Worm (Caenorhabditis elegans) whole organism, young adult: Measurements from ENCODE around the gene C15H7.3.

Experiments used
- B0019.2 ChIP-seq: fragments of 200-800 bp; sonication (Bioruptor generic); conservative IDR thresholded peaks from 2 replicates; pipeline ENCODE4 v1.3.6; 2022; ENCODE audit warnings: missing genetic modification reagents, missing genetic modification characterization, missing compliant biosample characterization
- B0035.1 ChIP-seq: sonication (generic microtip); optimal IDR thresholded peaks from 2 replicates; lab custom pipeline; 2016; ENCODE audit warnings: missing genetic modification characterization, mild to moderate bottlenecking, missing compliant biosample characterization, missing genotype, missing genetic modification reagents
- D2030.7 ChIP-seq: fragments of 200-800 bp; sonication (Bioruptor generic); IDR thresholded peaks from 2 replicates; pipeline ENCODE4 v1.3.6; 2022; ENCODE audit warnings: missing genetic modification reagents, missing genetic modification characterization, missing compliant biosample characterization
- F22D6.2 ChIP-seq: sonication (generic microtip); optimal IDR thresholded peaks from 2 replicates; lab custom pipeline; 2016; ENCODE audit warnings: mild to moderate bottlenecking, missing genetic modification characterization, missing compliant biosample characterization
- F33H1.4 ChIP-seq: fragments of 200-800 bp; sonication (Bioruptor generic); IDR thresholded peaks from 2 replicates; pipeline ENCODE4 v1.3.6; 2022; ENCODE audit warnings: missing genetic modification reagents, missing genetic modification characterization, missing compliant biosample characterization
- F55B11.4 ChIP-seq: sonication (generic microtip); optimal IDR thresholded peaks from 2 replicates; lab custom pipeline; 2016; ENCODE audit warnings: missing compliant biosample characterization, missing genetic modification characterization, borderline replicate concordance; ENCODE audit not compliant: insufficient read depth
- Y53G8AR.9 ChIP-seq: fragments of 200-800 bp; sonication (Bioruptor generic); conservative IDR thresholded peaks from 2 replicates; pipeline ENCODE4 v1.3.6; 2022; ENCODE audit warnings: missing genetic modification reagents, missing genetic modification characterization, missing compliant biosample characterization
- attf-5 ChIP-seq: fragments of 200-800 bp; sonication (Bioruptor generic); optimal IDR thresholded peaks from 2 replicates; lab custom pipeline; 2018; ENCODE audit warnings: mild to moderate bottlenecking, missing genetic modification characterization, missing compliant biosample characterization
- bed-2 ChIP-seq: fragments of 200-800 bp; sonication (Bioruptor generic); IDR thresholded peaks from 2 replicates; pipeline ENCODE4 v1.3.6; 2022; ENCODE audit warnings: missing genetic modification reagents, missing genetic modification characterization, missing compliant biosample characterization
- cebp-1 ChIP-seq, 2 experiments: fragments of 200-800 bp in 1 of 2; sonication (Bioruptor generic) in 1 of 2; sonication (generic microtip) in 1 of 2; IDR thresholded peaks in 1 of 2; optimal IDR thresholded peaks in 1 of 2; 2 replicates each; pipeline versions ENCODE4 v1.3.6 to Lab custom; 2017 to 2022; ENCODE audit warnings: missing compliant biosample characterization in 2 of 2, missing genetic modification characterization in 2 of 2, mild to moderate bottlenecking in 1 of 2, missing genetic modification reagents in 1 of 2, moderate library complexity in 1 of 2
- cebp-2 ChIP-seq: fragments of 200-800 bp; sonication (Bioruptor generic); IDR thresholded peaks from 2 replicates; pipeline ENCODE4 v1.3.6; 2022; ENCODE audit warnings: missing genetic modification characterization, missing compliant biosample characterization
- ceh-100 ChIP-seq: fragments of 200-800 bp; sonication (Bioruptor generic); IDR thresholded peaks from 2 replicates; pipeline ENCODE4 v1.3.6; 2022; ENCODE audit warnings: missing genetic modification reagents, missing genetic modification characterization, missing compliant biosample characterization
- ceh-79 ChIP-seq: sonication (generic microtip); optimal IDR thresholded peaks from 2 replicates; lab custom pipeline; 2017; ENCODE audit warnings: mild to moderate bottlenecking, missing genetic modification characterization, missing compliant biosample characterization
- chd-7 ChIP-seq: sonication (generic microtip); optimal IDR thresholded peaks from 2 replicates; lab custom pipeline; 2016; ENCODE audit warnings: mild to moderate bottlenecking, missing genetic modification characterization, moderate library complexity, missing compliant biosample characterization
- dpff-1 ChIP-seq: sonication (generic microtip); optimal IDR thresholded peaks from 2 replicates; lab custom pipeline; 2017; ENCODE audit warnings: mild to moderate bottlenecking, missing genetic modification characterization, missing compliant biosample characterization
- efl-1 ChIP-seq: fragments of 150-350 bp; optimal IDR thresholded peaks from 2 replicates; lab custom pipeline; 2014; ENCODE audit warnings: missing biosample characterization, missing genetic modification reagents, missing genetic modification characterization
- ekl-4 ChIP-seq: fragments of 200-800 bp; sonication (Bioruptor generic); IDR thresholded peaks from 2 replicates; pipeline ENCODE4 v1.3.6; 2022; ENCODE audit warnings: missing genetic modification reagents, missing genetic modification characterization, missing compliant biosample characterization
- gei-17 ChIP-seq: fragments of 200-800 bp; sonication (Bioruptor generic); optimal IDR thresholded peaks from 2 replicates; lab custom pipeline; 2018; ENCODE audit warnings: mild to moderate bottlenecking, missing genetic modification characterization, missing compliant biosample characterization
- hmg-20 ChIP-seq: fragments of 200-800 bp; sonication (Bioruptor generic); IDR thresholded peaks from 2 replicates; pipeline ENCODE4 v1.3.6; 2022; ENCODE audit warnings: missing genetic modification reagents, missing genetic modification characterization, missing compliant biosample characterization
- hsf-1 ChIP-seq: fragments of 200-800 bp; sonication (Bioruptor generic); IDR thresholded peaks from 2 replicates; pipeline ENCODE4 v1.3.6; 2022; ENCODE audit warnings: missing genetic modification reagents, missing genetic modification characterization, missing compliant biosample characterization
- let-526 ChIP-seq: fragments of 200-800 bp; sonication (Bioruptor generic); IDR thresholded peaks from 2 replicates; pipeline ENCODE4 v1.3.6; 2022; ENCODE audit warnings: missing genetic modification reagents, missing genetic modification characterization, missing compliant biosample characterization
- lin-26 ChIP-seq: fragments of 200-800 bp; sonication (Bioruptor generic); IDR thresholded peaks from 2 replicates; pipeline ENCODE4 v1.3.6; 2022; ENCODE audit warnings: missing genetic modification reagents, missing genetic modification characterization, missing compliant biosample characterization
- lin-35 ChIP-seq, 3 experiments: fragments of 150-350 bp in 2 of 3; sonication (generic microtip) in 1 of 3; optimal IDR thresholded peaks; 2 replicates each; lab custom pipeline; 2014 to 2018; ENCODE audit warnings: missing biosample characterization in 3 of 3, missing genetic modification characterization in 3 of 3, missing genetic modification reagents in 3 of 3
- lin-40 ChIP-seq: sonication (generic microtip); optimal IDR thresholded peaks from 2 replicates; lab custom pipeline; 2016; ENCODE audit warnings: missing genetic modification characterization, mild to moderate bottlenecking, missing compliant biosample characterization, missing genotype, missing genetic modification reagents
- lin-54 ChIP-seq: fragments of 200-800 bp; sonication (Bioruptor generic); optimal IDR thresholded peaks from 2 replicates; lab custom pipeline; 2018; ENCODE audit warnings: mild to moderate bottlenecking, missing genetic modification characterization, missing compliant biosample characterization
- lsl-1 ChIP-seq: fragments of 200-800 bp; sonication (Bioruptor generic); optimal IDR thresholded peaks from 2 replicates; lab custom pipeline; 2018; ENCODE audit warnings: mild to moderate bottlenecking, missing genetic modification characterization, moderate library complexity, missing compliant biosample characterization
- madf-3 ChIP-seq: fragments of 200-800 bp; sonication (Bioruptor generic); IDR thresholded peaks from 2 replicates; pipeline ENCODE4 v1.3.6; 2022; ENCODE audit warnings: missing genetic modification reagents, missing genetic modification characterization, missing compliant biosample characterization
- madf-6 ChIP-seq: fragments of 200-800 bp; sonication (Bioruptor generic); IDR thresholded peaks from 2 replicates; pipeline ENCODE4 v1.3.6; 2022; ENCODE audit warnings: missing genetic modification reagents, missing genetic modification characterization, missing compliant biosample characterization
- madf-8 ChIP-seq: fragments of 200-800 bp; sonication (Bioruptor generic); conservative IDR thresholded peaks from 2 replicates; pipeline ENCODE4 v1.3.6; 2022; ENCODE audit warnings: missing genetic modification reagents, missing genetic modification characterization, missing compliant biosample characterization
- nfya-2 ChIP-seq: fragments of 200-800 bp; sonication (Bioruptor generic); IDR thresholded peaks from 2 replicates; pipeline ENCODE4 v1.3.6; 2022; ENCODE audit warnings: missing genetic modification reagents, missing genetic modification characterization, missing compliant biosample characterization
- nfyb-1 ChIP-seq: fragments of 200-800 bp; sonication (Bioruptor generic); IDR thresholded peaks from 2 replicates; pipeline ENCODE4 v1.3.6; 2022; ENCODE audit warnings: missing genetic modification reagents, missing genetic modification characterization, missing compliant biosample characterization
- nhr-120 ChIP-seq: fragments of 200-800 bp; sonication (Bioruptor generic); IDR thresholded peaks from 2 replicates; pipeline ENCODE4 v1.3.6; 2022; ENCODE audit warnings: missing genetic modification characterization, missing compliant biosample characterization
- nhr-90 ChIP-seq: sonication (generic microtip); optimal IDR thresholded peaks from 2 replicates; lab custom pipeline; 2016; ENCODE audit warnings: missing genotype, mild to moderate bottlenecking, missing genetic modification characterization, missing compliant biosample characterization
- pha-4 ChIP-seq: fragments of 150-350 bp; sonication (generic microtip); optimal IDR thresholded peaks from 2 replicates; lab custom pipeline; 2014; ENCODE audit warnings: missing biosample characterization, missing genetic modification reagents, missing genetic modification characterization
- rcor-1 ChIP-seq: fragments of 200-800 bp; sonication (Bioruptor generic); IDR thresholded peaks from 2 replicates; pipeline ENCODE4 v1.3.6; 2022; ENCODE audit warnings: missing genetic modification reagents, missing genetic modification characterization, missing compliant biosample characterization
- snpc-1.1 ChIP-seq: sonication (generic microtip); optimal IDR thresholded peaks from 2 replicates; lab custom pipeline; 2017; ENCODE audit warnings: missing genetic modification characterization, mild to moderate bottlenecking, missing compliant biosample characterization, antibody characterized with exemption, moderate library complexity, missing genotype, missing genetic modification reagents; ENCODE audit not compliant: insufficient read depth
- snpc-1.3 ChIP-seq: sonication (generic microtip); optimal IDR thresholded peaks from 2 replicates; lab custom pipeline; 2017; ENCODE audit warnings: missing genetic modification characterization, mild to moderate bottlenecking, missing compliant biosample characterization, antibody characterized with exemption, moderate library complexity, missing genotype, missing genetic modification reagents; ENCODE audit not compliant: insufficient read depth
- snpc-3.4 ChIP-seq: sonication (generic microtip); optimal IDR thresholded peaks from 2 replicates; lab custom pipeline; 2017; ENCODE audit warnings: missing genetic modification characterization, mild to moderate bottlenecking, missing compliant biosample characterization, antibody characterized with exemption, moderate library complexity, missing genotype, missing genetic modification reagents
- snpc-4 ChIP-seq, 5 experiments: fragments of 150-350 bp in 1 of 5; sonication (generic microtip) in 4 of 5; optimal IDR thresholded peaks; 2 replicates each; lab custom pipeline; 2014 to 2018; ENCODE audit warnings: missing genetic modification characterization in 5 of 5, missing biosample characterization in 3 of 5, antibody characterized with exemption in 2 of 5, mild to moderate bottlenecking in 2 of 5, missing compliant biosample characterization in 2 of 5, missing genotype in 2 of 5, moderate library complexity in 2 of 5, missing genetic modification reagents in 1 of 5
- xnd-1 ChIP-seq: sonication (generic microtip); optimal IDR thresholded peaks from 2 replicates; lab custom pipeline; 2016; ENCODE audit warnings: missing genotype, missing genetic modification reagents, missing genetic modification characterization, missing compliant biosample characterization
- zfh-2 ChIP-seq: fragments of 200-800 bp; sonication (Bioruptor generic); conservative IDR thresholded peaks from 2 replicates; pipeline ENCODE4 v1.3.6; 2022; ENCODE audit warnings: missing genetic modification reagents, missing genetic modification characterization, missing compliant biosample characterization
- zim-3 ChIP-seq: sonication (generic microtip); optimal IDR thresholded peaks from 2 replicates; lab custom pipeline; 2017; ENCODE audit warnings: mild to moderate bottlenecking, missing genetic modification characterization, moderate library complexity, missing compliant biosample characterization
- ztf-18 ChIP-seq: sonication (generic microtip); optimal IDR thresholded peaks from 2 replicates; lab custom pipeline; 2016; ENCODE audit warnings: missing genotype, mild to moderate bottlenecking, missing genetic modification characterization, missing compliant biosample characterization
- ztf-25 ChIP-seq: fragments of 200-800 bp; sonication (Bioruptor generic); IDR thresholded peaks from 2 replicates; pipeline ENCODE4 v1.3.6; 2022; ENCODE audit warnings: missing genetic modification reagents, missing genetic modification characterization, missing compliant biosample characterization
- ztf-3 ChIP-seq: fragments of 200-800 bp; sonication (Bioruptor generic); optimal IDR thresholded peaks from 2 replicates; lab custom pipeline; 2018; ENCODE audit warnings: mild to moderate bottlenecking, missing genetic modification characterization, missing compliant biosample characterization
- ztf-6 ChIP-seq: fragments of 200-800 bp; sonication (Bioruptor generic); IDR thresholded peaks from 2 replicates; pipeline ENCODE4 v1.3.6; 2022; ENCODE audit warnings: missing genetic modification reagents, missing genetic modification characterization, missing compliant biosample characterization

C15H7.3 gene

ce11 chrIII:9631117-9631655 lies 20.6 kb downstream of the C15H7.3 start, which contains the start of gene ubc-7 (continued):
- TF ChIP-seq zim-3 (tag; lab: Kevin White, UChicago) (no peak), zfh-2 (GFP tag; lab: Robert Waterston, UW) (no peak), hmg-20 (GFP tag; lab: Robert Waterston, UW) (no peak), ceh-100 (peak; percentile 19; the same call in 1 of the 2 replicates), lin-35 (GFP tag; optimal IDR thresholded peaks at IDR 0.05; lab: Kevin White, UChicago) (peak; percentile 50 to 91 (median 79)), let-526 (GFP tag; lab: Robert Waterston, UW) (0 out of 2 replicates have a peak, but pooled peaks have one; percentile 6), madf-3 (GFP tag; lab: Robert Waterston, UW) (peak; percentile 30; the same call in 1 of the 2 replicates), B0019.2 (0 out of 2 replicates have a peak, but pooled peaks have one; percentile 3), xnd-1 (tag; lab: Kevin White, UChicago) (peak; percentile 79), ztf-6 (no peak), cebp-1 (GFP tag; IDR thresholded peaks at IDR 0.05; lab: Robert Waterston, UW) (no peak), cebp-1 (tag; optimal IDR thresholded peaks at IDR 0.05; lab: Kevin White, UChicago) (peak; percentile 71), rcor-1 (GFP tag; lab: Robert Waterston, UW) (peak; percentile 70), ztf-3 (GFP tag; lab: Kevin White, UChicago) (no peak), dpff-1 (tag; lab: Kevin White, UChicago) (no peak), attf-5 (GFP tag; lab: Kevin White, UChicago) (peak; percentile 72), hsf-1 (GFP tag; lab: Robert Waterston, UW) (peak; percentile 79), lin-54 (peak; percentile 95), snpc-1.3 (tag; lab: Kevin White, UChicago) (peak; percentile 22), nhr-120 (GFP tag; lab: Robert Waterston, UW) (no peak), ztf-25 (GFP tag; lab: Robert Waterston, UW) (no peak), ekl-4 (peak; percentile 76), efl-1 (GFP tag; lab: Kevin White, UChicago) (peak; percentile 96), chd-7 (tag; lab: Kevin White, UChicago) (no peak), cebp-2 (GFP tag; lab: Robert Waterston, UW) (no peak), lin-40 (peak; percentile 52), snpc-1.1 (tag; lab: Kevin White, UChicago) (peak; percentile 58), lsl-1 (peak; percentile 69), F33H1.4 (GFP tag; lab: Robert Waterston, UW) (peak; percentile 97), ztf-18 (tag; lab: Kevin White, UChicago) (peak; percentile 48), D2030.7 (GFP tag; lab: Robert Waterston, UW) (peak; percentile 77; the same call in 1 of the 2 replicates), snpc-4 (GFP tag; optimal IDR thresholded peaks at IDR 0.05; lab: Kevin White, UChicago) (no peak), snpc-4 (tag; optimal IDR thresholded peaks at IDR 0.05; lab: Kevin White, UChicago) (peak in 2 of 4 experiments; percentile 14 to 45), nfyb-1 (GFP tag; lab: Robert Waterston, UW) (peak; percentile 43; the same call in 1 of the 2 replicates), madf-8 (GFP tag; lab: Robert Waterston, UW) (peak; percentile 92), snpc-3.4 (tag; lab: Kevin White, UChicago) (peak; percentile 71), gei-17 (GFP tag; lab: Kevin White, UChicago) (no peak)
- TF ChIP-seq, all 124 proteins: peak for 39

- TF ChIP-seq madf-6 (GFP tag; lab: Robert Waterston, UW) (peak; percentile 80), B0035.1 (tag; lab: Kevin White, UChicago) (peak; percentile 13), pha-4 (tag; lab: Kevin White, UChicago) (peak; percentile 77), nhr-90 (tag; lab: Kevin White, UChicago) (peak; percentile 28), ceh-79 (tag; lab: Kevin White, UChicago) (peak; percentile 85), F55B11.4 (no peak), let-526 (GFP tag; lab: Robert Waterston, UW) (peak; percentile 53; the same call in 1 of the 2 replicates), nfya-2 (GFP tag; lab: Robert Waterston, UW) (no peak), Y53G8AR.9 (GFP tag; lab: Robert Waterston, UW) (peak; percentile 82; the same call in 1 of the 2 replicates), lin-26 (GFP tag; lab: Robert Waterston, UW) (0 out of 2 replicates have a peak, but pooled peaks have one; percentile 43), F22D6.2 (tag; lab: Kevin White, UChicago) (peak; percentile 38), bed-2 (GFP tag; lab: Robert Waterston, UW) (0 out of 2 replicates have a peak, but pooled peaks have one; percentile 52)
These were observed 21.9 kb downstream of the C15H7.3 start, which contains the start of gene rpac-19 for ce11 chrIII:9629855-9630254. TSS of gene rpac-19 (minus strand) at chrIII:9629885.
